Fruit fly (Drosophila melanogaster): ENCODE results near the gene CG14667.

DNA sequence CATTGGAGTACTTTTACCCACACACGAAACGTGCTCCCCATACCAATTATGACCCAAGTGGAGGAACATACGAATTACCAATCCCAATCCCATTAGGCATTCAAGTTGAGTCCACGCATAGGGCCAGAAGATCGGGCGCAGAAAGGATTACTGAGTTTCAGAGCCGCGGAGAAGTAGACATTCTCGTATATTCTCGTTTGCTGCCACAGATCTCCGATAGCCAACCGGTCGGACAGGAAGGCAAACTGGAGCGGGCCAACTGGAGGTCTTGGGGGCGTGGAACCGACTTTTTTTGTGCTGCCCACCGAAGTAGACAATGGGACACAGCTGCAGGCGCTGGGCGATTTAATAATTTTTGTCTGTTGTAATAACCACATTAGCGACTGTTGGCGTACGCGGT lies 14.2 kb downstream of the CG14667 start:
- TF ChIP-seq usp (GFP tag; optimal IDR thresholded peaks at IDR 0.05) (no peak), psq (GFP tag; optimal IDR thresholded peaks at IDR 0.05) (no peak), GATAd (GFP tag; optimal IDR thresholded peaks at IDR 0.05) (no peak), Myc (optimal IDR thresholded peaks at IDR 0.05) (no peak), CrebA (GFP tag; optimal IDR thresholded peaks at IDR 0.05; ENCODE audit: borderline replicate concordance) (no peak)
